Worm (Caenorhabditis elegans): ENCODE measurements around the gene grl-12.

grl-12 gene

DNA sequence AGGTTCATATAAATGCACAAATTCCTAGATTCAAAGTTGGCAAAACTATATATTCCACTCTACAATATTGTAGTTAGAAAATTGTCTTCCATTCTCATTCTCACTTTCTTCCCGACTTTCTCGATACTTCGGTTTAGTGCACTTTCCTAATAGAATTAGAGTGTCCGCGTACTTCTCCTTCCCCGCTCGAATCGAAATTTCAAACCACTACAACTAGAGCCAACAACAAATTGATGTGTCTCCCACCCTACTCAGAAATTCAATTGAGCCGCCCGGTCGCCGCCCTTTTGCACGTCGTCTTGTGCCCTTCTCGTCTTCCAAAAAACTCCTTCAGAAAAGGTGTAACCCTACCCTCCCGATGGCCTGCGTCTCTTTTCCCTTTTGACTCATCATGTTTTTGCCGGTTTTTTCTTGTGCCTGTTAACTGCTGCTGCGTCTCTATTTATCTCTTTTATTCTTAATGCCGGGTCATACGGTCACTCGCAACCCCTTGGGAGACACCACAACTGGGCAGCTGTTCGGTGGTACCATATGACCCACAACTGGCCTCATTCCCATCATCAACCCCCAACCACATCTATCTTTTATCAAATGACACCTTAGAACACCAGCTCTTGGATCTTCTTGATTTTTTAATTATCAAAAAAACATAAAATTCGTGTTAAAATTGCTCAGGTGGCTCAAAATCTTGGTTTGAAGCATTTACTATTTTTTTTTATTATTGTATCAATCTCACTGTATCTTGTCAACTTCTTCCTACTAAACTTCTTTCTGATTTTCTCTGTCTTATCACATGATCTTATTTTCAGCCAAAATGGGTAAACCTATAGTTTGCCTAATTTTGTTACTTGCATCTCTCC lies 42.5 kb downstream of the grl-12 start, which contains the start of gene tag-196 (continued):
- TF ChIP-seq ces-1 (GFP tag; optimal IDR thresholded peaks at IDR 0.05) (no peak), lin-14 (GFP tag; optimal IDR thresholded peaks at IDR 0.05) (peak; percentile 76), mdl-1 (tag; optimal IDR thresholded peaks at IDR 0.05) (peak in 1 of 2 experiments; percentile 18), unc-62 (GFP tag; optimal IDR thresholded peaks at IDR 0.05) (no peak), pqm-1 (tag; optimal IDR thresholded peaks at IDR 0.05) (no peak), nhr-76 (tag; optimal IDR thresholded peaks at IDR 0.05) (no peak), nhr-47 (tag; optimal IDR thresholded peaks at IDR 0.05) (no peak), alr-1 (tag; optimal IDR thresholded peaks at IDR 0.05; ENCODE audit: borderline replicate concordance) (no peak), irx-1 (tag; optimal IDR thresholded peaks at IDR 0.05) (no peak), ceh-8 (GFP tag; optimal IDR thresholded peaks at IDR 0.05) (no peak), snu-23 (GFP tag; optimal IDR thresholded peaks at IDR 0.05) (peak; percentile 8), swsn-7 (tag; optimal IDR thresholded peaks at IDR 0.05) (no peak), xbp-1 (tag; optimal IDR thresholded peaks at IDR 0.05) (no peak), ets-5 (GFP tag; IDR thresholded peaks at IDR 0.05) (no peak), nhr-28 (tag; optimal IDR thresholded peaks at IDR 0.05) (no peak), vab-15 (tag; optimal IDR thresholded peaks at IDR 0.05) (no peak), pag-3 (tag; optimal IDR thresholded peaks at IDR 0.05; ENCODE audit: borderline replicate concordance, insufficient read depth) (peak; percentile 44), mep-1 (tag; optimal IDR thresholded peaks at IDR 0.05) (no peak), elt-2 (tag; optimal IDR thresholded peaks at IDR 0.05) (no peak), efl-1 (optimal IDR thresholded peaks at IDR 0.05) (no peak), efl-1 (GFP tag; optimal IDR thresholded peaks at IDR 0.05 in 1 of 2) (peak; percentile 6 to 82), rnt-1 (tag; optimal IDR thresholded peaks at IDR 0.05) (peak; percentile 80), lin-35 (GFP tag; optimal IDR thresholded peaks at IDR 0.05) (peak in 1 of 2 experiments; percentile 28), isw-1 (GFP tag; IDR thresholded peaks at IDR 0.05) (no peak), ztf-11 (tag; optimal IDR thresholded peaks at IDR 0.05) (peak in 1 of 2 experiments; percentile 15), C16A3.4 (tag; optimal IDR thresholded peaks at IDR 0.05) (no peak), grh-1 (GFP tag; IDR thresholded peaks at IDR 0.05) (no peak), C34B4.2 (tag; optimal IDR thresholded peaks at IDR 0.05) (no peak), nhr-20 (tag; optimal IDR thresholded peaks at IDR 0.05) (peak; percentile 12), ceh-82 (tag; optimal IDR thresholded peaks at IDR 0.05) (no peak), unc-30 (tag; optimal IDR thresholded peaks at IDR 0.05) (no peak), nhr-71 (tag; optimal IDR thresholded peaks at IDR 0.05) (peak; percentile 68), fkh-10 (GFP tag; optimal IDR thresholded peaks at IDR 0.05) (no peak), nhr-12 (tag; optimal IDR thresholded peaks at IDR 0.05) (no peak), nhr-237 (tag; optimal IDR thresholded peaks at IDR 0.05) (no peak), nhr-85 (tag) (no peak), aha-1 (tag; optimal IDR thresholded peaks at IDR 0.05) (no peak), sox-4 (tag; optimal IDR thresholded peaks at IDR 0.05) (no peak), fkh-8 (tag; optimal IDR thresholded peaks at IDR 0.05) (no peak), ceh-88 (GFP tag; IDR thresholded peaks at IDR 0.05) (no peak), mab-9 (GFP tag; IDR thresholded peaks at IDR 0.05) (no peak), nhr-84 (tag; optimal IDR thresholded peaks at IDR 0.05) (no peak), elt-3 (tag; optimal IDR thresholded peaks at IDR 0.05) (no peak)
